Fruit fly (Drosophila melanogaster) whole organism: ENCODE measurements around the gene apn.

Experiments
- CG8478 ChIP-seq: fragments of >200 bp; optimal IDR thresholded peaks from 2 replicates; lab custom pipeline; 2018; ENCODE audit warnings: inconsistent platforms
- Dll ChIP-seq: fragments of >200 bp; optimal IDR thresholded peaks from 2 replicates; lab custom pipeline; 2017
- EcR ChIP-seq, 2 experiments: fragments of >200 bp; optimal IDR thresholded peaks; 2 replicates each; lab custom pipeline; 2017; ENCODE audit warnings: missing biosample characterization in 2 of 2, missing genetic modification characterization in 2 of 2, missing genetic modification reagents in 2 of 2
- pan ChIP-seq: fragments of >200 bp; optimal IDR thresholded peaks from 2 replicates; lab custom pipeline; 2017
- psq ChIP-seq: fragments of >200 bp; optimal IDR thresholded peaks from 2 replicates; lab custom pipeline; 2017
- usp ChIP-seq: fragments of >200 bp; optimal IDR thresholded peaks from 2 replicates; lab custom pipeline; 2017; ENCODE audit warnings: missing biosample characterization, missing genetic modification characterization, mixed read lengths

- TF ChIP-seq usp (GFP tag; lab: Kevin White, UChicago): no peak
- no peak for TF ChIP-seq pan (lab: Kevin White, UChicago)
- TF ChIP-seq psq (lab: Kevin White, UChicago): no peak
- TF ChIP-seq CG8478 (lab: Kevin White, UChicago): no peak
- TF ChIP-seq EcR (GFP tag; optimal IDR thresholded peaks at IDR 0.05; lab: Kevin White, UChicago): no peak
- TF ChIP-seq Dll: no peak
Observed at dm6 chr3R:13319873-13320272, 31.3 kb upstream of the apn start.
